Fruit fly (Drosophila melanogaster) whole organism, embryonic: Measurements from ENCODE around the gene CG13373.

Source experiments
- CG12391 ChIP-seq: fragments of 200-800 bp; sonication (Bioruptor generic); optimal IDR thresholded peaks from 3 replicates; lab custom pipeline; 2018; ENCODE audit warnings: missing biosample characterization, mild to moderate bottlenecking, missing genetic modification characterization, moderate library complexity
- CG13624 ChIP-seq: fragments of 200-800 bp; sonication (Bioruptor generic); optimal IDR thresholded peaks from 2 replicates; lab custom pipeline; 2016; ENCODE audit warnings: missing biosample characterization, missing genetic modification characterization
- CG14014 ChIP-seq: fragments of 200-800 bp; sonication (Bioruptor generic); IDR thresholded peaks from 2 replicates; pipeline ENCODE4 v1.3.6; 2022; ENCODE audit warnings: missing biosample characterization, missing genetic modification characterization
- CG14710 ChIP-seq: fragments of 200-800 bp; sonication (Bioruptor generic); optimal IDR thresholded peaks from 3 replicates; lab custom pipeline; 2019; ENCODE audit warnings: missing biosample characterization, mild to moderate bottlenecking, missing genetic modification characterization, moderate library complexity
- CG2678 ChIP-seq: fragments of 200-800 bp; sonication (Bioruptor generic); optimal IDR thresholded peaks from 3 replicates; lab custom pipeline; 2019; ENCODE audit warnings: missing biosample characterization, mild to moderate bottlenecking, missing genetic modification characterization, moderate library complexity
- CG42726 ChIP-seq: fragments of 200-800 bp; sonication (Bioruptor generic); IDR thresholded peaks from 2 replicates; pipeline ENCODE4 v1.3.6; 2022; ENCODE audit warnings: missing biosample characterization, missing genetic modification characterization; ENCODE audit not compliant: partially characterized antibody
- CG5180 ChIP-seq: fragments of 200-800 bp; sonication (Bioruptor generic); optimal IDR thresholded peaks from 3 replicates; lab custom pipeline; 2017; ENCODE audit warnings: missing biosample characterization, missing genetic modification characterization, mild to moderate bottlenecking, moderate library complexity, missing genetic modification reagents
- CG5953 ChIP-seq: fragments of 200-800 bp; sonication (Bioruptor generic); IDR thresholded peaks from 2 replicates; pipeline ENCODE4 v1.3.6; 2022; ENCODE audit warnings: missing biosample characterization, missing genetic modification characterization
- CG6689 ChIP-seq: fragments of 200-800 bp; sonication (Bioruptor generic); IDR thresholded peaks from 2 replicates; pipeline ENCODE4 v1.3.6; 2022; ENCODE audit warnings: missing biosample characterization, missing genetic modification characterization
- CG6854 ChIP-seq: fragments of 200-800 bp; sonication (Bioruptor generic); optimal IDR thresholded peaks from 3 replicates; lab custom pipeline; 2017; ENCODE audit warnings: missing biosample characterization, mild to moderate bottlenecking, missing genetic modification characterization
- CG7372 ChIP-seq: fragments of 200-800 bp; sonication (Bioruptor generic); IDR thresholded peaks from 2 replicates; pipeline ENCODE4 v1.3.6; 2022; ENCODE audit warnings: missing biosample characterization, missing genetic modification characterization
- CG7745 ChIP-seq: fragments of 200-800 bp; sonication (Bioruptor generic); optimal IDR thresholded peaks from 2 replicates; lab custom pipeline; 2018; ENCODE audit warnings: missing biosample characterization, mild to moderate bottlenecking, missing genetic modification characterization, moderate library complexity
- CG7987 ChIP-seq: fragments of 200-800 bp; sonication (Bioruptor generic); optimal IDR thresholded peaks from 2 replicates; lab custom pipeline; 2018; ENCODE audit warnings: missing biosample characterization, mild to moderate bottlenecking, missing genetic modification characterization, moderate library complexity
- Chrac-16 ChIP-seq: fragments of 200-800 bp; sonication (Bioruptor generic); optimal IDR thresholded peaks from 3 replicates; lab custom pipeline; 2016; ENCODE audit warnings: missing biosample characterization, missing genetic modification characterization
- Dll ChIP-seq: fragments of 200-800 bp; sonication (Bioruptor generic); IDR thresholded peaks from 4 replicates; pipeline ENCODE4 v1.3.6; 2022; ENCODE audit warnings: missing biosample characterization, missing genetic modification characterization; ENCODE audit not compliant: partially characterized antibody
- Fer2 ChIP-seq: fragments of 200-800 bp; sonication (Bioruptor generic); optimal IDR thresholded peaks from 2 replicates; lab custom pipeline; 2018; ENCODE audit warnings: missing biosample characterization, mild to moderate bottlenecking, missing genetic modification characterization, moderate library complexity
- Hmx ChIP-seq: fragments of 200-800 bp; sonication (Bioruptor generic); optimal IDR thresholded peaks from 2 replicates; lab custom pipeline; 2016; ENCODE audit warnings: missing biosample characterization, missing genetic modification characterization
- Lpt ChIP-seq: fragments of >200 bp; optimal IDR thresholded peaks from 2 replicates; lab custom pipeline; 2018; ENCODE audit warnings: missing biosample characterization, missing genetic modification characterization
- Mad ChIP-seq: fragments of 200-800 bp; sonication (Bioruptor generic); optimal IDR thresholded peaks from 2 replicates; lab custom pipeline; 2016; ENCODE audit warnings: missing biosample characterization, missing genetic modification characterization
- NFAT ChIP-seq: fragments of 200-800 bp; sonication (Bioruptor generic); IDR thresholded peaks from 2 replicates; pipeline ENCODE4 v1.3.6; 2022; ENCODE audit warnings: missing biosample characterization, missing genetic modification characterization
- NK7.1 ChIP-seq: fragments of 200-800 bp; sonication (Bioruptor generic); optimal IDR thresholded peaks from 3 replicates; lab custom pipeline; 2016; ENCODE audit warnings: missing biosample characterization, missing genetic modification characterization
- Oli ChIP-seq: fragments of 200-800 bp; sonication (Bioruptor generic); optimal IDR thresholded peaks from 2 replicates; lab custom pipeline; 2018; ENCODE audit warnings: missing biosample characterization, mild to moderate bottlenecking, missing genetic modification characterization, moderate library complexity
- Poxn ChIP-seq: fragments of 200-800 bp; sonication (Bioruptor generic); IDR thresholded peaks from 2 replicates; pipeline ENCODE4 v1.3.6; 2022; ENCODE audit warnings: missing biosample characterization, missing genetic modification characterization
- Usf ChIP-seq: fragments of 200-800 bp; sonication (Bioruptor generic); optimal IDR thresholded peaks from 2 replicates; lab custom pipeline; 2017; ENCODE audit warnings: missing genotype, missing biosample characterization, missing genetic modification characterization
- ase ChIP-seq: fragments of 200-800 bp; sonication (Bioruptor generic); IDR thresholded peaks from 3 replicates; pipeline ENCODE4 v1.3.6; 2022; ENCODE audit warnings: missing biosample characterization, missing genetic modification characterization
- btn ChIP-seq: fragments of 200-800 bp; sonication (Bioruptor generic); optimal IDR thresholded peaks from 2 replicates; lab custom pipeline; 2016; ENCODE audit warnings: missing biosample characterization, missing genetic modification characterization
- cg ChIP-seq: fragments of 200-800 bp; sonication (Bioruptor generic); optimal IDR thresholded peaks from 3 replicates; lab custom pipeline; 2019; ENCODE audit warnings: missing biosample characterization, mild to moderate bottlenecking, missing genetic modification characterization, moderate library complexity
- crol ChIP-seq: fragments of 200-800 bp; sonication (Bioruptor generic); IDR thresholded peaks from 2 replicates; pipeline ENCODE4 v1.3.6; 2022; ENCODE audit warnings: missing biosample characterization, missing genetic modification characterization
- crp ChIP-seq, 2 experiments: fragments of 200-800 bp; sonication (Bioruptor generic); optimal IDR thresholded peaks; 2 replicates in 1 of 2; 3 replicates in 1 of 2; lab custom pipeline; 2017; ENCODE audit warnings: missing biosample characterization in 2 of 2, missing genetic modification characterization in 2 of 2, mild to moderate bottlenecking in 1 of 2, moderate library complexity in 1 of 2
- dan ChIP-seq: fragments of 200-800 bp; sonication (Bioruptor generic); IDR thresholded peaks from 2 replicates; pipeline ENCODE4 v1.3.6; 2022; ENCODE audit warnings: missing biosample characterization, missing genetic modification characterization
- eve ChIP-seq, 2 experiments: fragments of >200 bp; optimal IDR thresholded peaks; 2 replicates each; lab custom pipeline; 2017; ENCODE audit warnings: missing biosample characterization in 2 of 2, missing genetic modification characterization in 2 of 2
- fru ChIP-seq: fragments of >200 bp; optimal IDR thresholded peaks from 2 replicates; lab custom pipeline; 2017
- fu2 ChIP-seq: fragments of 200-800 bp; sonication (Bioruptor generic); optimal IDR thresholded peaks from 2 replicates; lab custom pipeline; 2016; ENCODE audit warnings: missing biosample characterization, missing genetic modification characterization
- gce ChIP-seq: fragments of 200-800 bp; sonication (Bioruptor generic); IDR thresholded peaks from 3 replicates; pipeline ENCODE4 v1.3.6; 2022; ENCODE audit warnings: missing biosample characterization, missing genetic modification characterization
- gem ChIP-seq: fragments of 200-800 bp; sonication (Bioruptor generic); optimal IDR thresholded peaks from 2 replicates; lab custom pipeline; 2019; ENCODE audit warnings: missing biosample characterization, mild to moderate bottlenecking, missing genetic modification characterization, moderate library complexity
- her ChIP-seq: fragments of 200-800 bp; sonication (Bioruptor generic); optimal IDR thresholded peaks from 2 replicates; lab custom pipeline; 2016; ENCODE audit warnings: missing biosample characterization, missing genetic modification characterization
- lbe ChIP-seq: fragments of 200-800 bp; sonication (Bioruptor generic); optimal IDR thresholded peaks from 2 replicates; lab custom pipeline; 2016; ENCODE audit warnings: missing biosample characterization, mild to moderate bottlenecking, missing genetic modification characterization
- lov ChIP-seq, 2 experiments: fragments of 200-800 bp in 1 of 2; fragments of >200 bp in 1 of 2; sonication (Bioruptor generic) in 1 of 2; IDR thresholded peaks in 1 of 2; optimal IDR thresholded peaks in 1 of 2; 2 replicates in 1 of 2; 3 replicates in 1 of 2; pipeline versions ENCODE4 v1.3.6 to Lab custom; 2017 to 2022; ENCODE audit warnings: missing biosample characterization in 1 of 2, missing genetic modification characterization in 1 of 2
- pros ChIP-seq: fragments of 200-800 bp; sonication (Bioruptor generic); optimal IDR thresholded peaks from 3 replicates; lab custom pipeline; 2019; ENCODE audit warnings: missing biosample characterization, mild to moderate bottlenecking, missing genetic modification characterization, moderate library complexity
- pzg ChIP-seq: fragments of 200-800 bp; sonication (Bioruptor generic); optimal IDR thresholded peaks from 3 replicates; lab custom pipeline; 2018; ENCODE audit warnings: missing biosample characterization, mild to moderate bottlenecking, missing genetic modification characterization, moderate library complexity
- scrt ChIP-seq: fragments of 200-800 bp; sonication (Bioruptor generic); optimal IDR thresholded peaks from 2 replicates; lab custom pipeline; 2018; ENCODE audit warnings: missing biosample characterization, mild to moderate bottlenecking, missing genetic modification characterization, moderate library complexity
- sens ChIP-seq: fragments of 200-800 bp; sonication (Bioruptor generic); peaks from one replicate; lab custom pipeline; 2016; ENCODE audit warnings: missing biosample characterization, missing genetic modification characterization
- sim ChIP-seq: fragments of 200-800 bp; sonication (Bioruptor generic); IDR thresholded peaks from 2 replicates; pipeline ENCODE4 v1.3.6; 2022; ENCODE audit warnings: missing biosample characterization, missing genetic modification characterization
- sqz ChIP-seq: fragments of 200-800 bp; sonication (Bioruptor generic); optimal IDR thresholded peaks from 3 replicates; lab custom pipeline; 2018; ENCODE audit warnings: missing biosample characterization, mild to moderate bottlenecking, missing genetic modification characterization
- ssp ChIP-seq: fragments of 200-800 bp; sonication (Bioruptor generic); IDR thresholded peaks from 2 replicates; pipeline ENCODE4 v1.3.6; 2022; ENCODE audit warnings: missing biosample characterization, missing genetic modification characterization
- tup ChIP-seq: fragments of 200-800 bp; sonication (Bioruptor generic); optimal IDR thresholded peaks from 2 replicates; lab custom pipeline; 2016; ENCODE audit warnings: missing biosample characterization, mild to moderate bottlenecking, missing genetic modification characterization, moderate library complexity
- twi ChIP-seq: fragments of 200-800 bp; optimal IDR thresholded peaks from 2 replicates; lab custom pipeline; 2019; ENCODE audit warnings: missing biosample characterization, mild to moderate bottlenecking, missing genetic modification characterization, moderate library complexity
- unpg ChIP-seq: fragments of 200-800 bp; sonication (Bioruptor generic); optimal IDR thresholded peaks from 3 replicates; lab custom pipeline; 2018; ENCODE audit warnings: missing biosample characterization, mild to moderate bottlenecking, missing genetic modification characterization, moderate library complexity
- vvl ChIP-seq: fragments of 200-800 bp; sonication (Bioruptor generic); IDR thresholded peaks from 2 replicates; pipeline ENCODE4 v1.3.6; 2022; ENCODE audit warnings: missing biosample characterization, missing genetic modification characterization
- zf30C ChIP-seq: fragments of 200-800 bp; sonication (Bioruptor generic); optimal IDR thresholded peaks from 3 replicates; lab custom pipeline; 2018; ENCODE audit warnings: missing biosample characterization, mild to moderate bottlenecking, missing genetic modification characterization
- zfh1 ChIP-seq: fragments of 200-800 bp; sonication (Bioruptor generic); IDR thresholded peaks from 3 replicates; pipeline ENCODE4 v1.3.6; 2022; ENCODE audit warnings: missing biosample characterization, missing genetic modification characterization

The CG13373 gene

dm6 chrX:460447-460846 is 16.3 kb upstream of the CG13373 start, which contains the start of gene ase:
Gene ase, plus strand, starts transcription at chrX:460747.
- TF ChIP-seq lbe (GFP tag; lab: Kevin White, UChicago) (no peak), NK7.1 (GFP tag; lab: Kevin White, UChicago) (no peak), btn (GFP tag; lab: Kevin White, UChicago) (no peak), CG7372 (GFP tag; lab: Robert Waterston, UW) (no peak), Mad (GFP tag; lab: Kevin White, UChicago) (no peak), Chrac-16 (GFP tag; lab: Kevin White, UChicago) (no peak), unpg (GFP tag; lab: Kevin White, UChicago) (no peak), gem (tag; lab: Kevin White, UChicago) (no peak), CG6854 (GFP tag; lab: Kevin White, UChicago) (no peak), CG2678 (tag; lab: Kevin White, UChicago) (no peak), sqz (GFP tag; lab: Kevin White, UChicago) (no peak), Usf (GFP tag; lab: Kevin White, UChicago) (no peak), twi (no peak), ssp (no peak), sens (peak; percentile 12), fu2 (GFP tag; lab: Kevin White, UChicago) (no peak), pros (GFP tag; lab: Kevin White, UChicago) (peak; percentile 24), cg (GFP tag; lab: Kevin White, UChicago) (peak; percentile 32), scrt (GFP tag; lab: Kevin White, UChicago) (no peak), CG7987 (GFP tag; lab: Kevin White, UChicago) (no peak), pzg (GFP tag; lab: Kevin White, UChicago) (no peak), vvl (GFP tag; lab: Robert Waterston, UW) (no peak), ase (GFP tag; lab: Robert Waterston, UW) (peak; percentile 39; the same call in 1 of the 3 replicates), tup (GFP tag; lab: Kevin White, UChicago) (no peak)

DNA sequence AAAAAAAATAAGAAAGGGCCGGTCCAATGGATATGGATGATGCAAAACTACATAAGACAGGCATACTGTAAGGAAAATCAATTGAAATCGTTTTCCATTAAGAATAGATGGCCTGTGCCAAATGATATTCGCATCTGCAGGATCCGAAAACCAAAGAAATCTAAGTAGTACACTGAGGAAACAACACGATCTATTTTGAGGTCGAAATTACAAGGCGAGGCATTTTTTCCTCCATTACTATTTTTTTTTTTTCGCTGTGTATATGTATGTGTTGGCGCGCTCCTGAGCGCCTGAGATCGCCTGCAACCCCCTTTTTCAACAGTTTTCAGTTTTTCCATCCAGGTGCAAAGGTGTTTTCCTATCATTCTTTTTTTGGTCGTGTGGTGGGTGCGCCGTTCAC is 12.8 kb upstream of the CG13373 start:
- TF ChIP-seq crp (GFP tag; optimal IDR thresholded peaks at IDR 0.05; lab: Kevin White, UChicago) = no peak
- TF ChIP-seq Lpt = no peak
- TF ChIP-seq her (GFP tag; lab: Kevin White, UChicago) = no peak
- TF ChIP-seq CG42726 (GFP tag; lab: Robert Waterston, UW) = no peak
- TF ChIP-seq sens = peak; percentile 75
- no peak for TF ChIP-seq fru (lab: Kevin White, UChicago)
- TF ChIP-seq CG6689 (GFP tag; lab: Robert Waterston, UW) = no peak
- TF ChIP-seq Dll (GFP tag; lab: Robert Waterston, UW) = no peak
- peak; percentile 92 for TF ChIP-seq zf30C (GFP tag; lab: Kevin White, UChicago)
- no peak for TF ChIP-seq Fer2 (tag; lab: Kevin White, UChicago)
- TF ChIP-seq dan (GFP tag; lab: Robert Waterston, UW) = no peak
- TF ChIP-seq gce = no peak
- TF ChIP-seq sim (GFP tag; lab: Robert Waterston, UW) = no peak
- TF ChIP-seq Oli (tag; lab: Kevin White, UChicago) = no peak
- no peak for TF ChIP-seq CG5180 (GFP tag; lab: Kevin White, UChicago)
- no peak for TF ChIP-seq CG7745
- TF ChIP-seq eve (GFP tag; optimal IDR thresholded peaks at IDR 0.05; lab: Kevin White, UChicago) = no peak
- TF ChIP-seq CG13624 = no peak
- 0 out of 3 replicates have a peak, but pooled peaks have one; percentile 26 for TF ChIP-seq zfh1 (GFP tag; lab: Robert Waterston, UW)
- TF ChIP-seq CG5953 (GFP tag; lab: Robert Waterston, UW) = no peak
- no peak for TF ChIP-seq CG12391 (tag; lab: Kevin White, UChicago)
- TF ChIP-seq crol (GFP tag; lab: Robert Waterston, UW) = no peak
- TF ChIP-seq NFAT (GFP tag; lab: Robert Waterston, UW) = no peak
- TF ChIP-seq Hmx (GFP tag; lab: Kevin White, UChicago) = no peak
- TF ChIP-seq Poxn (GFP tag; lab: Robert Waterston, UW) = no peak
- TF ChIP-seq vvl (GFP tag; lab: Robert Waterston, UW) = no peak
- TF ChIP-seq lov (optimal IDR thresholded peaks at IDR 0.05; lab: Kevin White, UChicago) = no peak
- no peak for TF ChIP-seq lov (GFP tag; IDR thresholded peaks at IDR 0.05; lab: Robert Waterston, UW)
- TF ChIP-seq CG14014 (GFP tag; lab: Robert Waterston, UW) = no peak
- TF ChIP-seq CG14710 (tag; lab: Kevin White, UChicago) = peak; percentile 11
